Worm (Caenorhabditis elegans) whole organism, L3 larva: ENCODE results near the gene clec-72.

Experiments
- ama-1 ChIP-seq: fragments of 150-350 bp; optimal IDR thresholded peaks from 2 replicates; lab custom pipeline; 2018
- ceh-82 ChIP-seq: fragments of 150-350 bp; optimal IDR thresholded peaks from 2 replicates; lab custom pipeline; 2014; ENCODE audit warnings: missing biosample characterization, missing genetic modification characterization
- ceh-9 ChIP-seq: sonication (generic microtip); optimal IDR thresholded peaks from 2 replicates; lab custom pipeline; 2018; ENCODE audit warnings: missing biosample characterization, missing genetic modification characterization
- daf-12 ChIP-seq: fragments of 150-350 bp; optimal IDR thresholded peaks from 2 replicates; lab custom pipeline; 2014; ENCODE audit warnings: missing biosample characterization, missing genetic modification reagents, missing genetic modification characterization
- egl-27 ChIP-seq: sonication (generic microtip); optimal IDR thresholded peaks from 4 replicates; lab custom pipeline; 2017; ENCODE audit warnings: missing biosample characterization, missing genetic modification reagents, missing genetic modification characterization
- elt-1 ChIP-seq: fragments of 150-350 bp; optimal IDR thresholded peaks from 2 replicates; lab custom pipeline; 2014; ENCODE audit warnings: missing biosample characterization, missing genetic modification characterization
- eor-1 ChIP-seq, 2 experiments: fragments of 150-350 bp; optimal IDR thresholded peaks; 2 replicates each; lab custom pipeline; 2014 to 2018; ENCODE audit warnings: missing biosample characterization in 2 of 2, missing genetic modification characterization in 2 of 2
- nhr-237 ChIP-seq: fragments of 150-350 bp; optimal IDR thresholded peaks from 2 replicates; lab custom pipeline; 2014; ENCODE audit warnings: missing biosample characterization, missing genetic modification characterization
- nhr-28 ChIP-seq: fragments of 150-350 bp; optimal IDR thresholded peaks from 2 replicates; lab custom pipeline; 2014; ENCODE audit warnings: missing biosample characterization, missing genetic modification characterization
- pqm-1 ChIP-seq: fragments of 150-350 bp; optimal IDR thresholded peaks from 2 replicates; lab custom pipeline; 2017; ENCODE audit warnings: missing biosample characterization, missing genetic modification characterization, inconsistent platforms
- snpc-4 ChIP-seq: fragments of 150-350 bp; optimal IDR thresholded peaks from 2 replicates; lab custom pipeline; 2014; ENCODE audit warnings: missing biosample characterization, missing genetic modification characterization
- unc-39 ChIP-seq: sonication (generic microtip); optimal IDR thresholded peaks from 4 replicates; lab custom pipeline; 2017; ENCODE audit warnings: missing biosample characterization, missing genetic modification characterization

ce11 chrIV:3965013-3965412 is 20.4 kb downstream of the clec-72 start, which contains the start of gene clec-76:
- TF ChIP-seq eor-1 (tag; optimal IDR thresholded peaks at IDR 0.05; lab: Kevin White, UChicago) (no peak), unc-39 (tag; lab: Kevin White, UChicago) (no peak), nhr-28 (tag; lab: Kevin White, UChicago) (no peak), ama-1 (lab: Kevin White, UChicago) (no peak), elt-1 (tag; lab: Kevin White, UChicago) (no peak), ceh-82 (tag; lab: Kevin White, UChicago) (no peak), egl-27 (tag; lab: Kevin White, UChicago) (no peak), snpc-4 (tag; lab: Kevin White, UChicago) (no peak), ceh-9 (tag; lab: Kevin White, UChicago) (no peak), pqm-1 (peak; percentile 25), daf-12 (tag; lab: Kevin White, UChicago) (no peak), nhr-237 (no peak)
